Worm (Caenorhabditis elegans) whole organism, L4/young adult: Measurements from ENCODE around the gene nfx-1.

ENCODE experiments used
- W03F9.2 ChIP-seq: fragments of 150-350 bp; optimal IDR thresholded peaks from 2 replicates; lab custom pipeline; 2014; ENCODE audit warnings: missing biosample characterization, missing genetic modification characterization
- dao-5 ChIP-seq: sonication (generic microtip); optimal IDR thresholded peaks from 2 replicates; lab custom pipeline; 2016; ENCODE audit warnings: missing genotype, missing genetic modification characterization, moderate library complexity, missing compliant biosample characterization
- him-1 ChIP-seq: sonication (generic microtip); optimal IDR thresholded peaks from 2 replicates; lab custom pipeline; 2016; ENCODE audit warnings: missing genotype, missing genetic modification reagents, missing genetic modification characterization, missing compliant biosample characterization

Gene nfx-1

ce11 chrIII:6356007-6356406, 19.2 kb upstream of the nfx-1 start:
- TF ChIP-seq dao-5 (tag; lab: Kevin White, UChicago) (no peak), him-1 (tag; lab: Kevin White, UChicago) (no peak), W03F9.2 (tag; lab: Kevin White, UChicago) (no peak)

DNA sequence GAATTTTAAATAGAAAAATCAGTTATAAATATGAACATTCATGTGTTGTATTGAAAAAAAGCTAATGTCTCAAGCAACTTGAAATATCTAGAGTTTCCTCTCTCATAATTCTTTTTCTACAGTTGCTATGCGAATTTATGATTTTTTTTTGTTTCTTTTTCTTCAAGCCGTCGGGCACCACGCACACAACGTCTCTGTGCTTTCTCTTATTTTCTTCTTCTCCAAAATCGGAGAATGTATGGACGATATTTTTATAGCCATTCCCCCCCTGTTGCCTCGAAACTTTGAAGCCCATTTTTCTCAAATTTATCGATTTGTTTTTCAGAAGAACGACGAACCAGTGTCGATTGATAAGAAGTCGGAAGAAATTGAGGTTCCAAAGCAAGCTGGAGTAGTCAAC, 18.4 kb upstream of the nfx-1 start:
- TF ChIP-seq dao-5 (tag; lab: Kevin White, UChicago) (no peak), W03F9.2 (tag; lab: Kevin White, UChicago) (no peak), him-1 (tag; lab: Kevin White, UChicago) (no peak)

DNA sequence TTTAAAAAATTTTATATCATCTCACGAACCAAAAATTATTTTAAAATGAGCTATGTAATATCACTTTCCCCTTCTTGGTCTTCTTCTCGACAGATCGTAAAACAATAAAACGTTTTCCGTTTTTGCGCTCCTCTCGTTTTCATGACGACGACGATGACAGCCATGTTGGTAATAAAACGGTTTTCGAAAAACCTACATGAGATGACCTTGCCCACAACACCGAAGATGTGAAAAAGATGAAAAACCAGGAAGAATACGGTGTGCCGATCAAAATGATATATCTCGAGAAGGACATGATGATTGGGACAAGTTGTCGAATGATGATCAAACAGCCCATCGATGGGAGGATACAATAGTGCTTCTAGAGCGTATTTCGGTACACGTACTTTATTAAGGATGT, 16.5 kb upstream of the nfx-1 start:
- TF ChIP-seq dao-5 (tag; lab: Kevin White, UChicago): no peak
- no peak for TF ChIP-seq him-1 (tag; lab: Kevin White, UChicago)
- no peak for TF ChIP-seq W03F9.2 (tag; lab: Kevin White, UChicago)

- no peak for TF ChIP-seq W03F9.2 (tag; lab: Kevin White, UChicago)
These were observed 15.9 kb upstream of the nfx-1 start for ce11 chrIII:6359171-6359854.

DNA sequence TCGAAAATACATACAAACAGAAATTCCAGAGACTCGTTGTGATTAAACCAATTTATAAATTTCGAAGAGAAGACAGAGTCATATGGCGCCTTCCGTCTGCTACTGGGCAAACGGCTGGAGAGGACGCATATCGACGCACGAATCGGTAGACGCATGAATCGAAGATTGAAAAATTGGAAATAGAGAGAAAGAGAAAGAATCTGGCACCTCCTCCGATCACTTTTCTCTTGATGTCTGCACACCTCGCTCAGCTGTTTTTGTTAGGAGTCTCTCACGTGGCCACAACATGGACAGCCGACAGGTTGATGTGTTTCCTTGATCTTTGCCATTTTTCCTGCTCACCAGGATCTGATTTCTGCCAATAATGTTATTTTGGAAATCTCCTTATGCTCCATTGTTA, 15.1 kb upstream of the nfx-1 start:
- TF ChIP-seq W03F9.2 (tag; lab: Kevin White, UChicago): no peak
- no peak for TF ChIP-seq dao-5 (tag; lab: Kevin White, UChicago)
- TF ChIP-seq him-1 (tag; lab: Kevin White, UChicago): no peak

DNA sequence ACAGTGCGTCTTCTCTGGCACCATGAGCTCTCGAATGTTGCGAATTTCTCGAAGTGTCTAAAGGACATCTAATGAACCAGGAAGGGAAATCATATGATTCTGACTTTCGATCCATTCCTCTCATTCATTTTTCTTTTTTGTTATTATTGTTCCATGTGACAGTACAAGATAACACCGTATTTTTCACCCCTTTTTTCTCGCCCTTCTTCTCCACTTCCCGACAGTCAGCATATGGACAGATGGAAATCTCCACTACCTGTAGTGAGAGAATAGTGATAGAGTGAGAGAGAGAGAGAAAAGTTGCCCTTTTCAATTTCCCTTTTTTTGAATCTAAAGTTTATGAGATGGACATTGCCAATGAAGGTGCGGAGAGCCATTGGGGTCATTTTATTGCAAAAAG, 14.4 kb upstream of the nfx-1 start:
- TF ChIP-seq W03F9.2 (tag; lab: Kevin White, UChicago) (no peak), him-1 (tag; lab: Kevin White, UChicago) (no peak), dao-5 (tag; lab: Kevin White, UChicago) (no peak)

- TF ChIP-seq him-1 (tag; lab: Kevin White, UChicago) (no peak), dao-5 (tag; lab: Kevin White, UChicago) (no peak), W03F9.2 (tag; lab: Kevin White, UChicago) (no peak)
These were observed 13.6 kb upstream of the nfx-1 start for ce11 chrIII:6361560-6361959.

DNA sequence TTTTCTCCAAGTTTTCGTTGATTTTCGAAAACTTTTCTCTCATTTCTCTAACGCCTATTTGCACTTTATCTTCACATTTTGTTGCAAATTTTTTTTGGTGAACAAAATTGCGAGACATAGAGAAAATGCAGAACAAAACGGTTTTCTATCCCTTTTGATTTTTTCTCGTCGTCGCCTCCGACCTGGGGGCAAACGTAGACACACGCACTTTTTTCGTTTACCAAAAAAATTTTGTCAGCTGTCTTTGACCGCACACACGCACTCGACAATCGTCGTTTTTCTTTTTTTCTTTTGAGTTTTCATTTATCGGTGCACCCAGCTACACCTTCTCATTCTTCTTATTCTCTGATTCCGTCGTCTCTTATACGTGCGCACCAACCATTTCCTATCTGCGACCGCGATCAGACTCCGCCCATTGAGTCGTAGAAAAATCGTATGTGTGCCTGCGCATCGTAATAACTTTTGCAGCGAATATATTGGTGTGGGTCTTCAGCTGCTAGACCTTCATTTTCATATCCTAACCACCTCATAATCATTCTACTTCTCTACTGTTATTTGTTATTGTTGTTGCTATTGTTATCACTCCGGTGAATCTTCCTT, 12.8 kb upstream of the nfx-1 start:
- TF ChIP-seq dao-5 (tag; lab: Kevin White, UChicago) (no peak), W03F9.2 (tag; lab: Kevin White, UChicago) (no peak), him-1 (tag; lab: Kevin White, UChicago) (no peak)

DNA sequence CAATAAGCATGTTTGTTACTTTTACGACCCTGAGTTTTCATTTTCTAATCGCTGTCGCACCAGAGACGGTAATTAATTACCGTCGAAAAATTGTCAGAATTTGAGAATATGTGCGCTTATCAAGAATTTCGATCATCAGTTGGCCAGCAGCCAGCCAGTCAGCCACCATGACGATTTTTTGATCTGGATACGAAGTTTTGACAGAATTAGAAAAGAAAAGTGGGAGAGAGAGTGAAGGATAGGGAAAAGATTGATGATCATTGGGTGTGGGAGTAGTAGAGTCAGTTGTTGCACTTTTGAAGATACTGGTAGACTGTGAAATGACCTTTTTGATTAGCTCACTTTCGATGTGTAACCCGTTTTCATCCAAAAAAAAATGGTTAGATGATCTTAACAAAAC, 10.8 kb upstream of the nfx-1 start:
- no peak for TF ChIP-seq him-1 (tag; lab: Kevin White, UChicago)
- no peak for TF ChIP-seq dao-5 (tag; lab: Kevin White, UChicago)
- TF ChIP-seq W03F9.2 (tag; lab: Kevin White, UChicago): no peak

DNA sequence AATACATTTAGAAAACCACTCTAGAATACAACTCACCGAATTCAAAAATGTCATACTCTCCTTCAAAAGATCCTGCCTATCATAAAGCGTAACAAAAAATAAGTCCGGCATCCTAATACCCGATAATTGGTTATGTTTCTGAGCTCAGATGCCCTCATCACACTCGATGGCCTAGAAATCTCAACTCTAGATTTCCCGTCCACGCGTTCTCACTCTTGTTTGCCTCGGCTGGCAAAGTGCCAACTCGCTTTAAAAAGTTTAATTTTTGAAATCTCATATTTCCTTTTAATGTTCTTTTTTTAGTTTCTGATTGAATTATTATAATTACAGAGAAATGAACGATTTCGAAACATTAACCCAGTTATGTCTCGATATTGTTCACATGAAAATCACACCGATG, 7.5 kb upstream of the nfx-1 start, which contains the start of the genes C56G2.15 and thoc-2:
TSS of gene C56G2.15 (minus strand) at position 188 of the 400 bp plus-strand sequence.
TSS of gene thoc-2 (plus strand) at position 331 of the 400 bp plus-strand sequence.
- TF ChIP-seq him-1 (tag; lab: Kevin White, UChicago) (no peak), W03F9.2 (tag; lab: Kevin White, UChicago) (no peak), dao-5 (tag; lab: Kevin White, UChicago) (no peak)

DNA sequence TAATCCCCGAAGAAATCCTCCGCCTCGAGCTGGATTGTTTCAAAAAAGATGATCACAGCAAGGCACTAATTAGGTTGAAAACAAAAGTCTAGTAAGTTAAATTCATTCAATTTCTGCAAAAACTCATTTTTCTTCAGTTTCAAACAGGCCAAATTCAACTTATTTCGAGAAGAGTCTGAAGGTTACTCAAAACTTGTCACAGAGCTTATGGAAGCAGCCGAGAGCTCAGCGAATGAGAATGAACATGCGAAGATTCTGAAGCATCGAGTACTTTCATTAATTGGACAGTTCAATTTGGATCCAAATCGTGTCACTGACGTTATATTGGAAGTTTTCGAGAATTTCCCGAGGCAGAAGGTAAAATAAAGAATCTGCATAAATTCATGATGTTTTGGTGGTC, 6.7 kb upstream of the nfx-1 start:
- TF ChIP-seq dao-5 (tag; lab: Kevin White, UChicago): no peak

DNA sequence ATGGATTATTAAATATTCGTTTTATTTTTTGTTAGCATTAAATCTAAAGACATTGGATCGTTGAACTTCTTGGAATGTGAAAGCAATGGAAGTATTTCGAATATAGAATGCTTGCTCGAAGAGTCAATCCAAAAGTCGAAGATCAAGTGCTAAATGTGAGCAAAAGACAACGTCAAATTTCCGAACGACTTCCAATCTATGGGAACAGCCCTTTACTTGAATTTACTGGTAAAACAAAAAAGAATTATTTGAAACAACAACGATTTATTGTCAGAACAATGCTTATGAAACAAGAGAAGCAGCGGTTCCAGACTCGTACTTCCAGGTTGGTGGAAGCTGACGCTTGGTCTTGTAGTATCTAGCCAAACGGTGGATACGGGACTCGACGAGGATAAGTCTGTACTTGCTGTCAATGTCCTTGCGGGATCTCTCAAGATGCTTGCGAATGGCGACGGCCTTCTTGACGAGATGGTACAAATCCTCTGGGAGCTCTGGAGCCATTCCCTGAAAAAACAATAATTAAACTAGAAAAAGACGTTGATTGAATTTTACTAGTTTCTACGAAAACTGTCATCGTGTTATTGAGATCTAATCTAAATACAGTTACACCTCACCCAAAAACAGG, 1.2 kb upstream of the nfx-1 start:
- TF ChIP-seq dao-5 (tag; lab: Kevin White, UChicago): no peak
- no peak for TF ChIP-seq W03F9.2 (tag; lab: Kevin White, UChicago)
- no peak for TF ChIP-seq him-1 (tag; lab: Kevin White, UChicago)

- TF ChIP-seq him-1 (tag; lab: Kevin White, UChicago) (no peak), dao-5 (tag; lab: Kevin White, UChicago) (no peak), W03F9.2 (tag; lab: Kevin White, UChicago) (no peak)
These were observed 4.0 kb downstream of the nfx-1 start, which contains the start of gene C16A3.6 for ce11 chrIII:6379129-6379528. C16A3.6 (plus strand) TSS chrIII:6379212.

DNA sequence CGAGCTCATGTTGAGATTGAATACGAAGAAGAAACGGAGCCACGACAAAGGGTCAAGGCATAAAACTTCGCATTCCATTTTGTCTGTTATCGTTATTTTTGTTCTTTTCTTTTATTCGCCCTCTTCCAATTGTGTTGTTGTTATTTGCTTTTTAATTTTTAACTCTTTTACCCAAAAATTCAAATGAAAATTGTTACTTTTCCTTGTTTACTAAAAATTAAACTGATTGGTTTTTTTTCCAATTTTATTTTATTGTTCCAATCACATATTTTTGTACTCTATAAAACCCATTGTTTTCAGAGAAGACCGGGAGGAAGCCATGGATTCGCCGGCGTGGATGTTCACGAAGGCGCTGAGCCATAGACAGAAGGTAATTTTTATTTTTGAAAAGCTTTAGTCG, 5.3 kb downstream of the nfx-1 start, which contains the start of gene C16A3.5:
TSS of gene C16A3.5 (plus strand) at position 301 of the 400 bp plus-strand sequence.
- TF ChIP-seq dao-5 (tag; lab: Kevin White, UChicago) (no peak), him-1 (tag; lab: Kevin White, UChicago) (no peak), W03F9.2 (tag; lab: Kevin White, UChicago) (no peak)
